Fruit fly (Drosophila melanogaster): ENCODE data around the gene RpL24.

dm6 chr2L:13387255-13387654 is 7.7 kb downstream of the RpL24 start, which contains the start of the genes Ing5 and CG7099:
- TF ChIP-seq CG7101 (tag; optimal IDR thresholded peaks at IDR 0.05) (peak; percentile 96), kay (GFP tag; ENCODE audit: borderline replicate concordance) (peak; percentile 98), pad (GFP tag; optimal IDR thresholded peaks at IDR 0.05) (peak; percentile 86), Mnt (GFP tag; optimal IDR thresholded peaks at IDR 0.05) (peak; percentile 92), CG11617 (GFP tag; optimal IDR thresholded peaks at IDR 0.05) (peak; percentile 96), CG12768 (GFP tag; optimal IDR thresholded peaks at IDR 0.05) (peak; percentile 94), ovo (GFP tag; optimal IDR thresholded peaks at IDR 0.05) (peak; percentile 92)
